Fruit fly (Drosophila melanogaster): ENCODE results near the gene hng3.

hng3 gene

dm6 chr3L:721026-721425, 34.3 kb downstream of the hng3 start (continued):
- TF ChIP-seq bsh (GFP tag; optimal IDR thresholded peaks at IDR 0.05): peak; percentile 6 to 68
- TF ChIP-seq ftz-f1 (GFP tag; optimal IDR thresholded peaks at IDR 0.05): no peak
- TF ChIP-seq CG7556 (GFP tag; optimal IDR thresholded peaks at IDR 0.05): peak; percentile 51
- no peak for TF ChIP-seq CG8765 (GFP tag; IDR thresholded peaks at IDR 0.05)
- TF ChIP-seq nom (GFP tag; optimal IDR thresholded peaks at IDR 0.05): no peak
- no peak for TF ChIP-seq fd102C (GFP tag; optimal IDR thresholded peaks at IDR 0.05)
- no peak for TF ChIP-seq Eip74EF (GFP tag; optimal IDR thresholded peaks at IDR 0.05)
- TF ChIP-seq insv (GFP tag; optimal IDR thresholded peaks at IDR 0.05): no peak
- no peak for TF ChIP-seq prd (optimal IDR thresholded peaks at IDR 0.05)
- TF ChIP-seq prd (GFP tag; IDR thresholded peaks at IDR 0.05): peak; percentile 33; the same call in 1 of the 3 replicates
- no peak for TF ChIP-seq sob (GFP tag; IDR thresholded peaks at IDR 0.05)
- no peak for TF ChIP-seq trem (tag; optimal IDR thresholded peaks at IDR 0.05)
- TF ChIP-seq CG2889 (GFP tag; IDR thresholded peaks at IDR 0.05): no peak
- peak; percentile 41 for TF ChIP-seq ems (GFP tag; optimal IDR thresholded peaks at IDR 0.05)
- TF ChIP-seq Gsc (GFP tag; IDR thresholded peaks at IDR 0.05): no peak
- no peak for TF ChIP-seq Nf-YB (GFP tag; optimal IDR thresholded peaks at IDR 0.05)
- TF ChIP-seq CoRest (tag; optimal IDR thresholded peaks at IDR 0.05): peak; percentile 6
- TF ChIP-seq cad (GFP tag; optimal IDR thresholded peaks at IDR 0.05): no peak
- no peak for TF ChIP-seq maf-S (GFP tag; optimal IDR thresholded peaks at IDR 0.05)
- no peak for TF ChIP-seq PHDP (tag; optimal IDR thresholded peaks at IDR 0.05)
- no peak for TF ChIP-seq HmgZ (tag; optimal IDR thresholded peaks at IDR 0.05)
- no peak for TF ChIP-seq zen (tag; optimal IDR thresholded peaks at IDR 0.05)
- no peak for TF ChIP-seq MTF-1 (GFP tag; optimal IDR thresholded peaks at IDR 0.05; ENCODE audit: borderline replicate concordance)
- no peak for TF ChIP-seq inv (GFP tag; IDR thresholded peaks at IDR 0.05; ENCODE audit: partially characterized antibody)
- no peak for TF ChIP-seq CG6654 (GFP tag; optimal IDR thresholded peaks at IDR 0.05)
- no peak for TF ChIP-seq Abd-B (GFP tag; optimal IDR thresholded peaks at IDR 0.05)
- no peak for TF ChIP-seq Dip3 (GFP tag; optimal IDR thresholded peaks at IDR 0.05)
- TF ChIP-seq Drgx (GFP tag; IDR thresholded peaks at IDR 0.05): peak; percentile 80
- no peak for TF ChIP-seq Hmx (GFP tag; optimal IDR thresholded peaks at IDR 0.05)
- TF ChIP-seq jigr1 (GFP tag; IDR thresholded peaks at IDR 0.05): no peak
- TF ChIP-seq caup (GFP tag; optimal IDR thresholded peaks at IDR 0.05; ENCODE audit: severe bottlenecking): no peak
- TF ChIP-seq CG8281 (tag; optimal IDR thresholded peaks at IDR 0.05): no peak
- no peak for TF ChIP-seq CG11398 (GFP tag; optimal IDR thresholded peaks at IDR 0.05)
- TF ChIP-seq CG14965 (GFP tag; optimal IDR thresholded peaks at IDR 0.05; ENCODE audit: borderline replicate concordance): no peak
- peak in 1 of 2 experiments; percentile 58 for TF ChIP-seq Pdp1 (GFP tag; optimal IDR thresholded peaks at IDR 0.05)
- no peak for TF ChIP-seq Neu2 (GFP tag; optimal IDR thresholded peaks at IDR 0.05; ENCODE audit: borderline replicate concordance)
- no peak for TF ChIP-seq Lhr (GFP tag; optimal IDR thresholded peaks at IDR 0.05)
- no peak for TF ChIP-seq Adf1 (GFP tag; IDR thresholded peaks at IDR 0.05)
- no peak for TF ChIP-seq schlank (tag; optimal IDR thresholded peaks at IDR 0.05)
- peak in 1 of 3 experiments; percentile 54 for TF ChIP-seq lola (GFP tag; optimal IDR thresholded peaks at IDR 0.05)
- TF ChIP-seq D (optimal IDR thresholded peaks at IDR 0.05): no peak
- TF ChIP-seq D (GFP tag; optimal IDR thresholded peaks at IDR 0.05): peak; percentile 45
- TF ChIP-seq Doc2 (GFP tag; IDR thresholded peaks at IDR 0.05): no peak
- no peak for TF ChIP-seq NC2β (GFP tag; optimal IDR thresholded peaks at IDR 0.05)
- no peak for TF ChIP-seq CG4282 (GFP tag; optimal IDR thresholded peaks at IDR 0.05)
- no peak for TF ChIP-seq CG17361 (GFP tag; IDR thresholded peaks at IDR 0.05)
- no peak for TF ChIP-seq H15 (GFP tag; IDR thresholded peaks at IDR 0.05)
- no peak for TF ChIP-seq hth (optimal IDR thresholded peaks at IDR 0.05)
- TF ChIP-seq chinmo (GFP tag; IDR thresholded peaks at IDR 0.05; ENCODE audit: partially characterized antibody): no peak
- no peak for TF ChIP-seq hb (GFP tag; IDR thresholded peaks at IDR 0.05; ENCODE audit: partially characterized antibody)
- no peak for TF ChIP-seq ERR (GFP tag; optimal IDR thresholded peaks at IDR 0.05)

Measured in whole organism, embryonic.